Worm (Caenorhabditis elegans): ENCODE measurements around the gene F42H10.6.

- no peak for TF ChIP-seq dao-5 (tag; optimal IDR thresholded peaks at IDR 0.05)
- no peak for TF ChIP-seq him-1 (tag; optimal IDR thresholded peaks at IDR 0.05)
Measured at ce11 chrIII:8435074-8435473, 45.2 kb downstream of the F42H10.6 start, which contains the start of gene ZK1236.9.
